Fruit fly (Drosophila melanogaster): ENCODE measurements around the gene mthl8.

The mthl8 gene

dm6 chr3L:22069-22468 is at the start of gene mthl8:
mthl8 (plus strand) TSS chr3L:22428.
- TF ChIP-seq OdsH (GFP tag; optimal IDR thresholded peaks at IDR 0.05) (no peak), Mio (GFP tag; optimal IDR thresholded peaks at IDR 0.05) (no peak), psq (GFP tag; optimal IDR thresholded peaks at IDR 0.05) (no peak), dmrt93B (GFP tag; optimal IDR thresholded peaks at IDR 0.05) (no peak), Hr83 (GFP tag; optimal IDR thresholded peaks at IDR 0.05; ENCODE audit: poor library complexity, severe bottlenecking) (no peak), GATAd (GFP tag; optimal IDR thresholded peaks at IDR 0.05) (no peak), jim (GFP tag; optimal IDR thresholded peaks at IDR 0.05) (no peak), lola (GFP tag; optimal IDR thresholded peaks at IDR 0.05) (no peak), ey (GFP tag; optimal IDR thresholded peaks at IDR 0.05) (no peak), foxo (GFP tag; optimal IDR thresholded peaks at IDR 0.05) (no peak), CrebA (GFP tag; optimal IDR thresholded peaks at IDR 0.05; ENCODE audit: borderline replicate concordance) (no peak), Abd-B (GFP tag; optimal IDR thresholded peaks at IDR 0.05) (no peak), N (GFP tag; optimal IDR thresholded peaks at IDR 0.05) (no peak), Sp1 (GFP tag; optimal IDR thresholded peaks at IDR 0.05) (no peak), usp (GFP tag; optimal IDR thresholded peaks at IDR 0.05) (no peak)

dm6 chr3L:25950-26349 is 3.7 kb downstream of the mthl8 start:
- TF ChIP-seq Dif (GFP tag; optimal IDR thresholded peaks at IDR 0.05; ENCODE audit: partially characterized antibody): no peak
- TF ChIP-seq brk (GFP tag; optimal IDR thresholded peaks at IDR 0.05): no peak
- no peak for TF ChIP-seq Dfd (GFP tag; optimal IDR thresholded peaks at IDR 0.05)
- TF ChIP-seq Myc (optimal IDR thresholded peaks at IDR 0.05): no peak
- TF ChIP-seq lola (GFP tag; optimal IDR thresholded peaks at IDR 0.05): no peak

- no peak for TF ChIP-seq Jra (GFP tag; optimal IDR thresholded peaks at IDR 0.05)
- no peak for TF ChIP-seq foxo (GFP tag; optimal IDR thresholded peaks at IDR 0.05)
- no peak for TF ChIP-seq Hr83 (GFP tag; optimal IDR thresholded peaks at IDR 0.05; ENCODE audit: poor library complexity, severe bottlenecking)
- no peak for TF ChIP-seq fru (GFP tag; optimal IDR thresholded peaks at IDR 0.05)
- TF ChIP-seq Vsx2 (GFP tag; optimal IDR thresholded peaks at IDR 0.05; ENCODE audit: partially characterized antibody): no peak
- TF ChIP-seq CrebA (GFP tag; optimal IDR thresholded peaks at IDR 0.05; ENCODE audit: borderline replicate concordance): no peak
- no peak for TF ChIP-seq CG9705 (GFP tag; optimal IDR thresholded peaks at IDR 0.05)
- no peak for TF ChIP-seq N (GFP tag; optimal IDR thresholded peaks at IDR 0.05)
- no peak for TF ChIP-seq HLH106 (tag; optimal IDR thresholded peaks at IDR 0.05)
- no peak for TF ChIP-seq Hnf4 (GFP tag; optimal IDR thresholded peaks at IDR 0.05)
- TF ChIP-seq tai (GFP tag; optimal IDR thresholded peaks at IDR 0.05): no peak
- TF ChIP-seq ey (GFP tag; optimal IDR thresholded peaks at IDR 0.05): no peak
- TF ChIP-seq CG32264 (GFP tag; optimal IDR thresholded peaks at IDR 0.05): no peak
- no peak for TF ChIP-seq Mio (GFP tag; optimal IDR thresholded peaks at IDR 0.05)
- TF ChIP-seq br (GFP tag; optimal IDR thresholded peaks at IDR 0.05): no peak
- no peak for TF ChIP-seq GATAd (GFP tag; optimal IDR thresholded peaks at IDR 0.05)
- TF ChIP-seq Sp1 (GFP tag; optimal IDR thresholded peaks at IDR 0.05): no peak
- TF ChIP-seq Hr78 (GFP tag; optimal IDR thresholded peaks at IDR 0.05): no peak
- no peak for TF ChIP-seq woc (GFP tag; optimal IDR thresholded peaks at IDR 0.05)
Observed at dm6 chr3L:26690-27271, 4.6 kb downstream of the mthl8 start.

dm6 chr3L:29658-30262 is 7.5 kb downstream of the mthl8 start:
- no peak for TF ChIP-seq Dfd (GFP tag; optimal IDR thresholded peaks at IDR 0.05)
- no peak for TF ChIP-seq sv (GFP tag; optimal IDR thresholded peaks at IDR 0.05)
- no peak for TF ChIP-seq Hr83 (GFP tag; optimal IDR thresholded peaks at IDR 0.05; ENCODE audit: poor library complexity, severe bottlenecking)
- no peak for TF ChIP-seq pan (optimal IDR thresholded peaks at IDR 0.05)
- TF ChIP-seq sage (GFP tag; optimal IDR thresholded peaks at IDR 0.05): no peak

- TF ChIP-seq dl (GFP tag; optimal IDR thresholded peaks at IDR 0.05; ENCODE audit: insufficient read depth in 1 of 2, partially characterized antibody in 2 of 2) (no peak), N (GFP tag; optimal IDR thresholded peaks at IDR 0.05) (no peak), Rel (GFP tag; optimal IDR thresholded peaks at IDR 0.05) (no peak), Rel (tag; optimal IDR thresholded peaks at IDR 0.05) (no peak), Dif (GFP tag; optimal IDR thresholded peaks at IDR 0.05; ENCODE audit: partially characterized antibody) (no peak), GATAd (GFP tag; optimal IDR thresholded peaks at IDR 0.05) (no peak)
Observed at dm6 chr3L:34650-35049, 12.4 kb downstream of the mthl8 start.
